Worm (Caenorhabditis elegans) whole organism, L1 larva: ENCODE measurements around the gene F40G9.14.
A peak's percentile ranks its signal among the peaks of the same experiment; 100 is the strongest.

Experiments used
- C34B4.2 ChIP-seq: sonication (generic microtip); optimal IDR thresholded peaks from 2 replicates; lab custom pipeline; 2017; ENCODE audit warnings: mild to moderate bottlenecking, missing genetic modification characterization, missing compliant biosample characterization
- Y116A8C.19 ChIP-seq: sonication (generic microtip); optimal IDR thresholded peaks from 2 replicates; lab custom pipeline; 2016; ENCODE audit warnings: missing compliant biosample characterization, missing genetic modification characterization, borderline replicate concordance
- aly-2 ChIP-seq: fragments of 150-350 bp; optimal IDR thresholded peaks from 2 replicates; lab custom pipeline; 2014; ENCODE audit warnings: missing biosample characterization, missing genetic modification characterization
- ama-1 ChIP-seq: fragments of 150-350 bp; optimal IDR thresholded peaks from 2 replicates; lab custom pipeline; 2014
- ceh-90 ChIP-seq: sonication (generic microtip); optimal IDR thresholded peaks from 2 replicates; lab custom pipeline; 2016; ENCODE audit warnings: missing genetic modification characterization, missing compliant biosample characterization
- ces-1 ChIP-seq: fragments of 150-350 bp; optimal IDR thresholded peaks from 2 replicates; lab custom pipeline; 2014; ENCODE audit warnings: missing biosample characterization, missing genetic modification reagents, missing genetic modification characterization
- dpl-1 ChIP-seq, 3 experiments: fragments of 150-350 bp in 2 of 3; sonication (generic microtip) in 1 of 3; optimal IDR thresholded peaks; 2 replicates each; lab custom pipeline; 2014 to 2017; ENCODE audit warnings: missing biosample characterization in 3 of 3, missing genetic modification characterization in 3 of 3, missing genetic modification reagents in 3 of 3
- efl-1 ChIP-seq, 4 experiments: fragments of 150-350 bp; optimal IDR thresholded peaks in 3 of 4; peaks in 1 of 4; 1 replicate in 1 of 4; 2 replicates in 3 of 4; lab custom pipeline; 2014; ENCODE audit warnings: missing biosample characterization in 2 of 4, missing genetic modification characterization in 2 of 4, missing genetic modification reagents in 2 of 4
- elt-2 ChIP-seq: sonication (generic microtip); optimal IDR thresholded peaks from 2 replicates; lab custom pipeline; 2016; ENCODE audit warnings: missing genetic modification characterization, mild to moderate bottlenecking, inconsistent platforms, missing compliant biosample characterization, missing genetic modification reagents
- elt-3 ChIP-seq, 6 experiments: fragments of 150-350 bp in 1 of 6; sonication (generic microtip); optimal IDR thresholded peaks; 2 replicates each; lab custom pipeline; 2017 to 2018; ENCODE audit warnings: missing biosample characterization in 6 of 6, missing genetic modification characterization in 6 of 6, inconsistent platforms in 1 of 6
- fkh-10 ChIP-seq: sonication (generic microtip); optimal IDR thresholded peaks from 2 replicates; lab custom pipeline; 2017; ENCODE audit warnings: missing biosample characterization, missing genetic modification reagents, missing genetic modification characterization
- grh-1 ChIP-seq: fragments of 200-800 bp; sonication (Bioruptor generic); IDR thresholded peaks from 2 replicates; pipeline ENCODE4 v1.3.6; 2022; ENCODE audit warnings: missing genetic modification reagents, missing genetic modification characterization, missing compliant biosample characterization
- mef-2 ChIP-seq: fragments of 150-350 bp; optimal IDR thresholded peaks from 2 replicates; lab custom pipeline; 2014; ENCODE audit warnings: missing biosample characterization, missing genetic modification characterization
- nhr-12 ChIP-seq: sonication (generic microtip); optimal IDR thresholded peaks from 2 replicates; lab custom pipeline; 2017; ENCODE audit warnings: missing biosample characterization, missing genetic modification characterization
- nhr-19 ChIP-seq: fragments of 200-800 bp; sonication (Bioruptor generic); conservative IDR thresholded peaks from 2 replicates; pipeline ENCODE4 v1.3.6; 2022; ENCODE audit warnings: missing genetic modification characterization, missing compliant biosample characterization
- nhr-237 ChIP-seq: fragments of 150-350 bp; optimal IDR thresholded peaks from 2 replicates; lab custom pipeline; 2014; ENCODE audit warnings: missing biosample characterization, missing genetic modification characterization
- nhr-47 ChIP-seq: sonication (generic microtip); optimal IDR thresholded peaks from 2 replicates; lab custom pipeline; 2016; ENCODE audit warnings: mild to moderate bottlenecking, missing genetic modification characterization, moderate library complexity, missing compliant biosample characterization
- nhr-76 ChIP-seq: sonication (generic microtip); optimal IDR thresholded peaks from 2 replicates; lab custom pipeline; 2017; ENCODE audit warnings: missing biosample characterization, missing genetic modification characterization
- nhr-84 ChIP-seq: sonication (generic microtip); optimal IDR thresholded peaks from 2 replicates; lab custom pipeline; 2017; ENCODE audit warnings: missing biosample characterization, missing genetic modification characterization
- pqm-1 ChIP-seq: sonication (generic microtip); optimal IDR thresholded peaks from 3 replicates; lab custom pipeline; 2017; ENCODE audit warnings: missing biosample characterization, missing genetic modification characterization
- snpc-4 ChIP-seq: fragments of 150-350 bp; optimal IDR thresholded peaks from 2 replicates; lab custom pipeline; 2014; ENCODE audit warnings: missing biosample characterization, missing genetic modification characterization
- snu-23 ChIP-seq: sonication (generic microtip); optimal IDR thresholded peaks from 2 replicates; lab custom pipeline; 2016; ENCODE audit warnings: missing genetic modification characterization, missing compliant biosample characterization
- sox-4 ChIP-seq: sonication (generic microtip); optimal IDR thresholded peaks from 2 replicates; lab custom pipeline; 2016; ENCODE audit warnings: missing genetic modification characterization, missing compliant biosample characterization
- sptf-1 ChIP-seq: fragments of 150-350 bp; optimal IDR thresholded peaks from 2 replicates; lab custom pipeline; 2014; ENCODE audit warnings: missing biosample characterization, missing genetic modification characterization
- tlp-1 ChIP-seq: fragments of 150-350 bp; optimal IDR thresholded peaks from 2 replicates; lab custom pipeline; 2014; ENCODE audit warnings: missing biosample characterization, missing genetic modification characterization
- vab-15 ChIP-seq: sonication (generic microtip); optimal IDR thresholded peaks from 2 replicates; lab custom pipeline; 2017; ENCODE audit warnings: missing genotype, mild to moderate bottlenecking, missing genetic modification characterization, missing compliant biosample characterization
- xbp-1 ChIP-seq: sonication (generic microtip); optimal IDR thresholded peaks from 2 replicates; lab custom pipeline; 2016; ENCODE audit warnings: missing genetic modification characterization, missing compliant biosample characterization
- zag-1 ChIP-seq: fragments of 150-350 bp; optimal IDR thresholded peaks from 2 replicates; lab custom pipeline; 2014; ENCODE audit warnings: missing biosample characterization, missing genetic modification characterization
- zip-4 ChIP-seq: fragments of 200-800 bp; sonication (Bioruptor generic); optimal IDR thresholded peaks from 2 replicates; lab custom pipeline; 2018; ENCODE audit warnings: mild to moderate bottlenecking, missing genetic modification characterization, moderate library complexity, missing compliant biosample characterization
- ztf-4 ChIP-seq: fragments of 150-350 bp; optimal IDR thresholded peaks from 2 replicates; lab custom pipeline; 2014; ENCODE audit warnings: missing biosample characterization, missing genetic modification characterization

Gene F40G9.14

DNA sequence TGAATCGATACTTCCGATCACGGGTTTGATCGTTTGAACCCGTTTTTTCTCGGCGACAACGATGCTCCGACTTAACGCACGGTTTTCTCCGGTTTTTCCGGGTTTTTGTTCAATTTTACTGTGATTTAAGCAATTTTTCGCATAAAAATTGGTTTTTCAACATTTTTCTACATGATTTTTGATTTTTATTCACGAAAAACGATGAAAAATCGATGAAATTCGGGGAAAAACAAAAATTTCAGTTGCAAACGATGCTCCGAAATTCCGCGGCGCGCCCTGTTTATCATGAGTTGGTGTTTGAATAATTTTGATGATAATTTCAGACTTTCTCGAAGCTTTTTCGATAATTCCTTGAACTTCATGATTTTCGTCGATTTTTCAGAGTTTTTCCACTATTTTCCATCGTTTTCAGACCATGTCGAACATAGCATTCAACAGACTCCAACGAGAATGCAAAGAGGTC lies 10.8 kb upstream of the F40G9.14 start, which contains the start of gene ubc-20 (continued):
- TF ChIP-seq nhr-76: no peak
- TF ChIP-seq tlp-1 (tag; lab: Kevin White, UChicago): no peak
- no peak for TF ChIP-seq Y116A8C.19 (tag; lab: Kevin White, UChicago)
- no peak for TF ChIP-seq ztf-4 (tag; lab: Kevin White, UChicago)

DNA sequence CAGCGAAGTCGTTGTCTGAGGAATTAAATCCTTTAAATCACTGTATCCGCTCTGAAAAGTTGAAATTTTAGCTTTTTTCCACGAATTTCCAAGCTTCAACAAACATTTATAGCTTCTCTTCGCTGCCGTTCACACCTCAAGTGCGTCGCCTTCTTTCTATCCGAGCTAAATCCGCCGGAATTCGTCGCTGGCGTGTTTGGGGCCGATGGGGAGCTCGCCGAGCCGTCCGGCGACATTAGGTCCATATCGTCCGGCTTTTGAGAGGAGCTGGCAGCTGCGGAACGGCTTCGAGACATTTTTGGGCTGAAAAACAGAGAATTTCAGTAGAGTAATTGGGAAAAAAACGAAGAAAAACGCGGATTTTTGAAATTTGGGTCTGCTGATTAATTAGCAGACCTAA lies 10.2 kb upstream of the F40G9.14 start, which contains the start of gene mxl-2:
mxl-2 (minus strand) TSS at position 303 of the 400 bp plus-strand sequence.
- no peak for TF ChIP-seq elt-3 (tag; optimal IDR thresholded peaks at IDR 0.05; lab: Kevin White, UChicago)
- TF ChIP-seq efl-1 (optimal IDR thresholded peaks at IDR 0.05; lab: Kevin White, UChicago): no peak
- peak in 1 of 2 experiments; percentile 22 for TF ChIP-seq efl-1 (GFP tag; optimal IDR thresholded peaks at IDR 0.05 in 1 of 2; lab: Kevin White, UChicago)
- TF ChIP-seq, all 84 proteins: peak for 1

DNA sequence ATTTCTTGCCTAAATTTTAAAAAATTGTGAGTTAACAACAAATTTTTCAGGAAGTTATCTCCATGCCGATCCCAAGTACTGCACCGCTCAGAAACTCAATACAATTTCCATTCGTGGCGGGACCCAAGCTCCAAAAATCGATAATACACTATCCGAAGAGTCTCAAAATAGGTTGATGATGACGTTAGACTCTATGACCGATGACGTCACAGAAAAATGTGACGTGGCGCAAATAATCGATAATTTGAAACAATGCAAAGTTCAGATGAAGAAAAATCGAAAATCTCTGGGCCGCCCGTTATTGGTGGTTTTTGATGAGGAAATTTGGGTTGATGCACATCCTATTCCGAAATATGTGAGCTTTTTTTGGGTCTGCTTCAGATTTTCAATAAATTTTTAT lies 6.7 kb upstream of the F40G9.14 start:
- TF ChIP-seq efl-1 (optimal IDR thresholded peaks at IDR 0.05; lab: Kevin White, UChicago) (no peak), efl-1 (GFP tag; optimal IDR thresholded peaks at IDR 0.05 in 1 of 2; lab: Kevin White, UChicago) (peak in 1 of 2 experiments; percentile 64), mef-2 (no peak)

ce11 chrIII:183072-183471 lies 5.5 kb upstream of the F40G9.14 start:
- TF ChIP-seq elt-2 (tag; lab: Kevin White, UChicago): peak; percentile 39
- no peak for TF ChIP-seq ama-1

DNA sequence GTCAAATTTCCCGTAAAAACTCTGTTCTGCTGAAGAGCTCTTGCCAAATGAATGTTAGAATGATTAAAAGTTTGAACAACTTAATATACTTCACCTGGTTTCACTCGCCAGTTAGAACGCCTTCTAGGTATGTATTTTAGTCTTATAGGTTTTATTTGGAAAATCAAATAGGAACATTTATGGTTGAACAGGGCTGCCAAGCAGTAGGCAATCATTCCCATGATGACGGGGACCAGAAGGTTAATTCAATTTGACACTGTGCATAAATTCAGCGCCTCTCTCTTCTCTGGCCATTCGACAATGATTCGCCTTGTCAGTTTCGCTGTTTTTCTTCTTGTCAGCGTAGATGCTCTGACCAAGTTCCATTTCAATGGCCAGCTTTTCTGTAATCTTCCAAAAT lies 4.5 kb upstream of the F40G9.14 start, which contains the start of gene F40G9.15:
F40G9.15 (plus strand) TSS at position 301 of the 400 bp plus-strand sequence.
- TF ChIP-seq nhr-12 (tag; lab: Kevin White, UChicago) (no peak), elt-3 (tag; optimal IDR thresholded peaks at IDR 0.05; lab: Kevin White, UChicago) (no peak), xbp-1 (no peak), mef-2 (no peak), dpl-1 (GFP tag; optimal IDR thresholded peaks at IDR 0.05; lab: Kevin White, UChicago) (no peak), sptf-1 (no peak), pqm-1 (tag; lab: Kevin White, UChicago) (no peak), elt-2 (tag; lab: Kevin White, UChicago) (no peak), snpc-4 (tag; lab: Kevin White, UChicago) (no peak), ces-1 (GFP tag; lab: Kevin White, UChicago) (no peak), aly-2 (tag; lab: Kevin White, UChicago) (no peak), snu-23 (no peak), nhr-237 (tag; lab: Kevin White, UChicago) (no peak), zip-4 (GFP tag; lab: Kevin White, UChicago) (no peak), nhr-19 (GFP tag; lab: Robert Waterston, UW) (no peak), grh-1 (GFP tag; lab: Robert Waterston, UW) (no peak), vab-15 (tag; lab: Kevin White, UChicago) (no peak), zag-1 (tag; lab: Kevin White, UChicago) (no peak)

ce11 chrIII:180963-181362 lies 3.3 kb upstream of the F40G9.14 start, which contains the start of gene F40G9.5:
Gene F40G9.5 (plus strand): TSS chrIII:181263.
- TF ChIP-seq vab-15 (tag; lab: Kevin White, UChicago) (no peak), C34B4.2 (tag; lab: Kevin White, UChicago) (no peak), nhr-19 (GFP tag; lab: Robert Waterston, UW) (no peak), sox-4 (no peak), nhr-47 (tag; lab: Kevin White, UChicago) (no peak), ceh-90 (tag; lab: Kevin White, UChicago) (no peak), nhr-84 (no peak), fkh-10 (GFP tag; lab: Kevin White, UChicago) (no peak)
- TF ChIP-seq, all 84 proteins: peak for 0
